Worm (Caenorhabditis elegans) whole organism, L1 larva: Measurements from ENCODE around the gene K12H6.8.

Experiments
- C04F5.9 ChIP-seq: sonication (generic microtip); optimal IDR thresholded peaks from 2 replicates; lab custom pipeline; 2016; ENCODE audit warnings: missing genetic modification characterization, missing compliant biosample characterization
- C16A3.4 ChIP-seq: fragments of 150-350 bp; optimal IDR thresholded peaks from 2 replicates; lab custom pipeline; 2014; ENCODE audit warnings: missing biosample characterization, missing genetic modification characterization
- F16B12.6 ChIP-seq: fragments of 150-350 bp; optimal IDR thresholded peaks from 2 replicates; lab custom pipeline; 2014; ENCODE audit warnings: missing biosample characterization, missing genetic modification characterization
- aha-1 ChIP-seq: fragments of 150-350 bp; optimal IDR thresholded peaks from 2 replicates; lab custom pipeline; 2014; ENCODE audit warnings: missing biosample characterization, missing genetic modification characterization
- ama-1 ChIP-seq: fragments of 150-350 bp; optimal IDR thresholded peaks from 2 replicates; lab custom pipeline; 2014
- blmp-1 ChIP-seq: fragments of 150-350 bp; optimal IDR thresholded peaks from 2 replicates; lab custom pipeline; 2014; ENCODE audit warnings: missing biosample characterization, missing genetic modification characterization
- ceh-82 ChIP-seq, 3 experiments: fragments of 150-350 bp in 1 of 3; sonication (generic microtip) in 2 of 3; optimal IDR thresholded peaks; 2 replicates each; lab custom pipeline; 2014 to 2017; ENCODE audit warnings: missing biosample characterization in 3 of 3, missing genetic modification characterization in 3 of 3
- ceh-90 ChIP-seq: sonication (generic microtip); optimal IDR thresholded peaks from 2 replicates; lab custom pipeline; 2016; ENCODE audit warnings: missing genetic modification characterization, missing compliant biosample characterization
- dsc-1 ChIP-seq: sonication (generic microtip); optimal IDR thresholded peaks from 2 replicates; lab custom pipeline; 2016; ENCODE audit warnings: mild to moderate bottlenecking, missing genetic modification characterization, missing compliant biosample characterization
- efl-1 ChIP-seq, 4 experiments: fragments of 150-350 bp; optimal IDR thresholded peaks in 3 of 4; peaks in 1 of 4; 1 replicate in 1 of 4; 2 replicates in 3 of 4; lab custom pipeline; 2014; ENCODE audit warnings: missing biosample characterization in 2 of 4, missing genetic modification characterization in 2 of 4, missing genetic modification reagents in 2 of 4
- egl-13 ChIP-seq: sonication (generic microtip); optimal IDR thresholded peaks from 2 replicates; lab custom pipeline; 2016; ENCODE audit warnings: missing genotype, missing genetic modification reagents, missing genetic modification characterization, missing compliant biosample characterization
- egl-27 ChIP-seq, 2 experiments: fragments of 150-350 bp in 1 of 2; sonication (generic microtip); optimal IDR thresholded peaks; 3 replicates each; lab custom pipeline; 2017 to 2018; ENCODE audit warnings: missing biosample characterization in 2 of 2, missing genetic modification characterization in 2 of 2, missing genetic modification reagents in 2 of 2
- grh-1 ChIP-seq: fragments of 200-800 bp; sonication (Bioruptor generic); IDR thresholded peaks from 2 replicates; pipeline ENCODE4 v1.3.6; 2022; ENCODE audit warnings: missing genetic modification reagents, missing genetic modification characterization, missing compliant biosample characterization
- hlh-4 ChIP-seq: sonication (generic microtip); optimal IDR thresholded peaks from 2 replicates; lab custom pipeline; 2016; ENCODE audit warnings: mild to moderate bottlenecking, missing genetic modification characterization, missing compliant biosample characterization
- irx-1 ChIP-seq: sonication (generic microtip); optimal IDR thresholded peaks from 2 replicates; lab custom pipeline; 2016; ENCODE audit warnings: missing genetic modification characterization, missing compliant biosample characterization
- lin-14 ChIP-seq: fragments of 200-800 bp; sonication (Bioruptor generic); optimal IDR thresholded peaks from 2 replicates; lab custom pipeline; 2018; ENCODE audit warnings: mild to moderate bottlenecking, missing genetic modification characterization, moderate library complexity, missing compliant biosample characterization
- lin-15B ChIP-seq: fragments of 150-350 bp; sonication (generic microtip); optimal IDR thresholded peaks from 3 replicates; lab custom pipeline; 2014; ENCODE audit warnings: missing biosample characterization, missing genetic modification characterization
- lin-35 ChIP-seq, 2 experiments: fragments of 150-350 bp; optimal IDR thresholded peaks; 2 replicates each; lab custom pipeline; 2014; ENCODE audit warnings: missing biosample characterization in 2 of 2, missing genetic modification characterization in 2 of 2, missing genetic modification reagents in 2 of 2
- mab-9 ChIP-seq: fragments of 200-800 bp; sonication (Bioruptor generic); IDR thresholded peaks from 2 replicates; pipeline ENCODE4 v1.3.6; 2022; ENCODE audit warnings: missing genetic modification reagents, missing genetic modification characterization, missing compliant biosample characterization
- mdl-1 ChIP-seq, 2 experiments: fragments of 150-350 bp; optimal IDR thresholded peaks; 2 replicates each; lab custom pipeline; 2014 to 2017; ENCODE audit warnings: missing biosample characterization in 2 of 2, missing genetic modification characterization in 2 of 2, inconsistent platforms in 1 of 2
- mep-1 ChIP-seq: fragments of 150-350 bp; optimal IDR thresholded peaks from 2 replicates; lab custom pipeline; 2014; ENCODE audit warnings: missing biosample characterization, missing genetic modification characterization
- nhr-12 ChIP-seq: sonication (generic microtip); optimal IDR thresholded peaks from 2 replicates; lab custom pipeline; 2017; ENCODE audit warnings: missing biosample characterization, missing genetic modification characterization
- nhr-20 ChIP-seq: sonication (generic microtip); optimal IDR thresholded peaks from 2 replicates; lab custom pipeline; 2016; ENCODE audit warnings: mild to moderate bottlenecking, missing genetic modification characterization, missing compliant biosample characterization
- nhr-237 ChIP-seq: fragments of 150-350 bp; optimal IDR thresholded peaks from 2 replicates; lab custom pipeline; 2014; ENCODE audit warnings: missing biosample characterization, missing genetic modification characterization
- nhr-71 ChIP-seq: sonication (generic microtip); optimal IDR thresholded peaks from 2 replicates; lab custom pipeline; 2016; ENCODE audit warnings: mild to moderate bottlenecking, missing genetic modification characterization, moderate library complexity, missing compliant biosample characterization
- nhr-76 ChIP-seq: sonication (generic microtip); optimal IDR thresholded peaks from 2 replicates; lab custom pipeline; 2017; ENCODE audit warnings: missing biosample characterization, missing genetic modification characterization
- nhr-77 ChIP-seq: fragments of 150-350 bp; optimal IDR thresholded peaks from 2 replicates; lab custom pipeline; 2014; ENCODE audit warnings: missing biosample characterization, missing genetic modification characterization
- pag-3 ChIP-seq: sonication (generic microtip); optimal IDR thresholded peaks from 2 replicates; lab custom pipeline; 2017; ENCODE audit warnings: missing genetic modification characterization, mild to moderate bottlenecking, missing compliant biosample characterization, antibody characterized with exemption, borderline replicate concordance; ENCODE audit not compliant: insufficient read depth
- pqm-1 ChIP-seq: sonication (generic microtip); optimal IDR thresholded peaks from 3 replicates; lab custom pipeline; 2017; ENCODE audit warnings: missing biosample characterization, missing genetic modification characterization
- rnt-1 ChIP-seq: sonication (generic microtip); optimal IDR thresholded peaks from 2 replicates; lab custom pipeline; 2016; ENCODE audit warnings: mild to moderate bottlenecking, missing genetic modification characterization, moderate library complexity, missing compliant biosample characterization
- skn-1 ChIP-seq: fragments of 150-350 bp; optimal IDR thresholded peaks from 2 replicates; lab custom pipeline; 2014; ENCODE audit warnings: missing biosample characterization, missing genetic modification characterization
- sox-4 ChIP-seq: sonication (generic microtip); optimal IDR thresholded peaks from 2 replicates; lab custom pipeline; 2016; ENCODE audit warnings: missing genetic modification characterization, missing compliant biosample characterization
- sptf-1 ChIP-seq: fragments of 150-350 bp; optimal IDR thresholded peaks from 2 replicates; lab custom pipeline; 2014; ENCODE audit warnings: missing biosample characterization, missing genetic modification characterization
- swsn-7 ChIP-seq: sonication (generic microtip); optimal IDR thresholded peaks from 2 replicates; lab custom pipeline; 2016; ENCODE audit warnings: missing genetic modification characterization, missing compliant biosample characterization
- unc-62 ChIP-seq: fragments of 150-350 bp; optimal IDR thresholded peaks from 2 replicates; lab custom pipeline; 2014; ENCODE audit warnings: missing biosample characterization, missing genetic modification reagents, missing genetic modification characterization
- zag-1 ChIP-seq: fragments of 150-350 bp; optimal IDR thresholded peaks from 2 replicates; lab custom pipeline; 2014; ENCODE audit warnings: missing biosample characterization, missing genetic modification characterization
- ztf-11 ChIP-seq, 2 experiments: sonication (generic microtip); optimal IDR thresholded peaks; 2 replicates each; lab custom pipeline; 2016 to 2017; ENCODE audit warnings: missing genetic modification characterization in 2 of 2, missing biosample characterization in 1 of 2, missing compliant biosample characterization in 1 of 2

K12H6.8 gene

ce11 chrII:2861385-2862099 lies 33.8 kb downstream of the K12H6.8 start:
- TF ChIP-seq ceh-82 (tag; optimal IDR thresholded peaks at IDR 0.05; lab: Kevin White, UChicago), result peak in 1 of 3 experiments; percentile 26
- no peak for TF ChIP-seq C04F5.9
- no peak for TF ChIP-seq nhr-12 (tag; lab: Kevin White, UChicago)
- TF ChIP-seq nhr-71 (tag; lab: Kevin White, UChicago), result no peak
- TF ChIP-seq sox-4, result no peak
- TF ChIP-seq lin-35 (GFP tag; optimal IDR thresholded peaks at IDR 0.05; lab: Kevin White, UChicago), result peak in 1 of 2 experiments; percentile 30
- TF ChIP-seq rnt-1 (tag; lab: Kevin White, UChicago), result peak; percentile 51
- no peak for TF ChIP-seq ceh-90 (tag; lab: Kevin White, UChicago)
- no peak for TF ChIP-seq sptf-1 (tag; lab: Kevin White, UChicago)
- peak; percentile 89 for TF ChIP-seq blmp-1 (tag; lab: Kevin White, UChicago)
- no peak for TF ChIP-seq efl-1 (optimal IDR thresholded peaks at IDR 0.05; lab: Kevin White, UChicago)
- peak in 1 of 2 experiments; percentile 86 for TF ChIP-seq efl-1 (GFP tag; optimal IDR thresholded peaks at IDR 0.05 in 1 of 2; lab: Kevin White, UChicago)
- peak; percentile 9 for TF ChIP-seq lin-14
- peak; percentile 7 for TF ChIP-seq skn-1 (tag; lab: Kevin White, UChicago)
- peak; percentile 18 for TF ChIP-seq nhr-20 (tag; lab: Kevin White, UChicago)

- TF ChIP-seq egl-13 (tag; lab: Kevin White, UChicago) (no peak), efl-1 (optimal IDR thresholded peaks at IDR 0.05; lab: Kevin White, UChicago) (no peak), efl-1 (GFP tag; optimal IDR thresholded peaks at IDR 0.05 in 1 of 2; lab: Kevin White, UChicago) (peak in 1 of 2 experiments; percentile 37)
Observed at ce11 chrII:2862557-2863035, 34.9 kb downstream of the K12H6.8 start.

ce11 chrII:2864229-2864628 lies 36.5 kb downstream of the K12H6.8 start, which contains the start of gene Y110A2AL.5:
Gene Y110A2AL.5, plus strand, starts transcription at chrII:2864529.
- TF ChIP-seq mab-9 (GFP tag; lab: Robert Waterston, UW), result no peak

- TF ChIP-seq ceh-82 (tag; optimal IDR thresholded peaks at IDR 0.05; lab: Kevin White, UChicago), result no peak
- TF ChIP-seq ama-1 (lab: Kevin White, UChicago), result no peak
- no peak for TF ChIP-seq lin-14
Observed at ce11 chrII:2865355-2865754, 37.7 kb downstream of the K12H6.8 start.

ce11 chrII:2866541-2867124 lies 38.9 kb downstream of the K12H6.8 start, which contains the start of the genes Y110A2AL.9 and Y110A2AL.3:
Gene Y110A2AL.9, minus strand, starts transcription at chrII:2866641.
Gene Y110A2AL.3, plus strand, starts transcription at chrII:2867074.
- no peak for TF ChIP-seq nhr-77 (tag; lab: Kevin White, UChicago)
- TF ChIP-seq mdl-1 (tag; optimal IDR thresholded peaks at IDR 0.05; lab: Kevin White, UChicago), result no peak
- TF ChIP-seq irx-1 (tag; lab: Kevin White, UChicago), result no peak
- no peak for TF ChIP-seq grh-1 (GFP tag; lab: Robert Waterston, UW)
- TF ChIP-seq lin-35 (GFP tag; optimal IDR thresholded peaks at IDR 0.05; lab: Kevin White, UChicago), result no peak
- no peak for TF ChIP-seq hlh-4 (tag; lab: Kevin White, UChicago)
- no peak for TF ChIP-seq nhr-76 (tag; lab: Kevin White, UChicago)
- no peak for TF ChIP-seq aha-1 (tag; lab: Kevin White, UChicago)
- TF ChIP-seq ceh-90 (tag; lab: Kevin White, UChicago), result no peak
- TF ChIP-seq, all 84 proteins: peak for 0

ce11 chrII:2867701-2868100 lies 40.0 kb downstream of the K12H6.8 start, which contains the start of gene Y110A2AL.2:
Gene Y110A2AL.2, plus strand, starts transcription at chrII:2868001.
- no peak for TF ChIP-seq aha-1 (tag; lab: Kevin White, UChicago)
- TF ChIP-seq nhr-77 (tag; lab: Kevin White, UChicago), result no peak
- no peak for TF ChIP-seq nhr-237 (tag; lab: Kevin White, UChicago)
- no peak for TF ChIP-seq ztf-11 (tag; optimal IDR thresholded peaks at IDR 0.05; lab: Kevin White, UChicago)
- TF ChIP-seq lin-15B (tag; lab: Kevin White, UChicago), result no peak
- TF ChIP-seq pag-3 (tag; lab: Kevin White, UChicago), result no peak
- no peak for TF ChIP-seq swsn-7 (tag; lab: Kevin White, UChicago)
- no peak for TF ChIP-seq mep-1 (tag; lab: Kevin White, UChicago)
- TF ChIP-seq unc-62 (GFP tag; lab: Kevin White, UChicago), result no peak
- TF ChIP-seq pqm-1, result no peak
- TF ChIP-seq ama-1 (lab: Kevin White, UChicago), result no peak
- TF ChIP-seq dsc-1 (tag; lab: Kevin White, UChicago), result no peak
- TF ChIP-seq C16A3.4 (tag; lab: Kevin White, UChicago), result no peak
- TF ChIP-seq F16B12.6 (tag; lab: Kevin White, UChicago), result no peak
- no peak for TF ChIP-seq egl-27 (tag; optimal IDR thresholded peaks at IDR 0.05; lab: Kevin White, UChicago)
- no peak for TF ChIP-seq sox-4
- TF ChIP-seq mdl-1 (tag; optimal IDR thresholded peaks at IDR 0.05; lab: Kevin White, UChicago), result no peak
- TF ChIP-seq zag-1 (tag; lab: Kevin White, UChicago), result no peak
